Worm (Caenorhabditis elegans) whole organism, L3 larva: ENCODE measurements around the gene T03F6.10.
A peak's percentile ranks its signal among the peaks of the same experiment; 100 is the strongest.

ENCODE experiments used
- R02D3.7 ChIP-seq: fragments of 150-350 bp; optimal IDR thresholded peaks from 2 replicates; lab custom pipeline; 2014; ENCODE audit warnings: missing biosample characterization, missing genetic modification characterization
- aly-2 ChIP-seq: fragments of 150-350 bp; optimal IDR thresholded peaks from 2 replicates; lab custom pipeline; 2014; ENCODE audit warnings: missing biosample characterization, missing genetic modification characterization
- ama-1 ChIP-seq: fragments of 150-350 bp; optimal IDR thresholded peaks from 2 replicates; lab custom pipeline; 2018
- daf-12 ChIP-seq: fragments of 150-350 bp; optimal IDR thresholded peaks from 2 replicates; lab custom pipeline; 2014; ENCODE audit warnings: missing biosample characterization, missing genetic modification reagents, missing genetic modification characterization
- egl-27 ChIP-seq: sonication (generic microtip); optimal IDR thresholded peaks from 4 replicates; lab custom pipeline; 2017; ENCODE audit warnings: missing biosample characterization, missing genetic modification reagents, missing genetic modification characterization
- elt-2 ChIP-seq: sonication (generic microtip); optimal IDR thresholded peaks from 2 replicates; lab custom pipeline; 2016; ENCODE audit warnings: missing genetic modification reagents, mild to moderate bottlenecking, missing genetic modification characterization, missing compliant biosample characterization
- eor-1 ChIP-seq, 2 experiments: fragments of 150-350 bp; optimal IDR thresholded peaks; 2 replicates each; lab custom pipeline; 2014 to 2018; ENCODE audit warnings: missing biosample characterization in 2 of 2, missing genetic modification characterization in 2 of 2
- fkh-2 ChIP-seq: fragments of 150-350 bp; optimal IDR thresholded peaks from 2 replicates; lab custom pipeline; 2014; ENCODE audit warnings: missing biosample characterization, missing genetic modification reagents, missing genetic modification characterization
- hmg-11 ChIP-seq: sonication (generic microtip); optimal IDR thresholded peaks from 2 replicates; lab custom pipeline; 2016; ENCODE audit warnings: missing genetic modification characterization, missing compliant biosample characterization
- jun-1 ChIP-seq: fragments of 150-350 bp; optimal IDR thresholded peaks from 2 replicates; lab custom pipeline; 2014; ENCODE audit warnings: missing biosample characterization, missing genetic modification reagents, missing genetic modification characterization
- lin-15B ChIP-seq: fragments of 150-350 bp; optimal IDR thresholded peaks from 2 replicates; lab custom pipeline; 2014; ENCODE audit warnings: missing biosample characterization, missing genetic modification characterization
- mdl-1 ChIP-seq: fragments of 150-350 bp; optimal IDR thresholded peaks from 2 replicates; lab custom pipeline; 2014; ENCODE audit warnings: missing biosample characterization, missing genetic modification characterization
- mml-1 ChIP-seq: fragments of 150-350 bp; sonication (generic microtip); optimal IDR thresholded peaks from 3 replicates; lab custom pipeline; 2014; ENCODE audit warnings: missing biosample characterization, missing genetic modification characterization
- nfya-1 ChIP-seq: sonication (generic microtip); optimal IDR thresholded peaks from 2 replicates; lab custom pipeline; 2017; ENCODE audit warnings: missing genetic modification characterization, mild to moderate bottlenecking, missing compliant biosample characterization, antibody characterized with exemption, moderate library complexity; ENCODE audit not compliant: insufficient read depth
- nhr-28 ChIP-seq: fragments of 150-350 bp; optimal IDR thresholded peaks from 2 replicates; lab custom pipeline; 2014; ENCODE audit warnings: missing biosample characterization, missing genetic modification characterization
- nhr-77 ChIP-seq: fragments of 150-350 bp; optimal IDR thresholded peaks from 2 replicates; lab custom pipeline; 2014; ENCODE audit warnings: missing biosample characterization, missing genetic modification characterization
- skn-1 ChIP-seq: fragments of 150-350 bp; optimal IDR thresholded peaks from 2 replicates; lab custom pipeline; 2014; ENCODE audit warnings: missing biosample characterization, missing genetic modification characterization
- unc-62 ChIP-seq: fragments of 150-350 bp; sonication (generic microtip); optimal IDR thresholded peaks from 4 replicates; lab custom pipeline; 2014; ENCODE audit warnings: missing biosample characterization, missing genetic modification reagents, missing genetic modification characterization

T03F6.10 gene

DNA sequence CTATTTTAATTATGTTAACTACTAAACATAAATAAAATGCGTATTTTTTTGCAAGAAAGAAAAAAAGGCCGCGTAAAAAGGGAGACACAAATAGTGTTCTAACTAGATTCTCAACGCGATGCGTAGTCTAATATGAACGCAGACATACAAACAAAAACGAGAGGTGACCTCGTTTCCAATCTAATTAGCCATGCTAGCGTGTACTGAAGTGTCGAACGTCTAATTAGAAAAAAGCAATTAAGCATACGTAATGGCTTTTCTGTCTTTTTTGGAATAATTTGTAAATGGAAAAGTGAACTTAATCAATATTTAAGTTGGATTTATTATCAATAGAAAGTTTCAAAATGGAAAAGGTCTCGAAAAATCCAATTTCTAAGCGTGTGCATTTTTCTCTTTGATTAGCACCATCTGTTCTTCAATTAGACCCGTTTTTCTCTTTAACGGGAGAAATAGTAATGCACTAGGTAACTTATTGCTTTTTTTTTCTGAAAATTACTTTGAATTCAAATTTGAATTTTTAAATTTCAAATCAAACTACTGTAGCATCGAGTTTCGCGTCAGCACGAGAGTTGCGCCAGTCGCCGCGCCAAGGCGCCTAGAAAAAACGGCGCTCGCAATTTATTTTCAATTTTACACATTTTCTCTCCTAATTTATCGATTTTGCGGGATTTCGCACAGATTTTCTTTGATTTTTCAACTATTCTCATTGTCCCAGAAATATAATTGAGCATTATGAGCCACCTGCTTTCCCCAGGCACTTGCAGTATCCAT lies 37.5 kb downstream of the T03F6.10 start:
- no peak for TF ChIP-seq fkh-2 (tag; lab: Kevin White, UChicago)
- peak; percentile 9 for TF ChIP-seq lin-15B (tag; lab: Kevin White, UChicago)
- peak; percentile 23 for TF ChIP-seq hmg-11 (tag; lab: Kevin White, UChicago)
- peak; percentile 42 for TF ChIP-seq nfya-1 (tag; lab: Kevin White, UChicago)
- TF ChIP-seq elt-2 (tag; lab: Kevin White, UChicago) = peak; percentile 10
- no peak for TF ChIP-seq mdl-1 (tag; lab: Kevin White, UChicago)

DNA sequence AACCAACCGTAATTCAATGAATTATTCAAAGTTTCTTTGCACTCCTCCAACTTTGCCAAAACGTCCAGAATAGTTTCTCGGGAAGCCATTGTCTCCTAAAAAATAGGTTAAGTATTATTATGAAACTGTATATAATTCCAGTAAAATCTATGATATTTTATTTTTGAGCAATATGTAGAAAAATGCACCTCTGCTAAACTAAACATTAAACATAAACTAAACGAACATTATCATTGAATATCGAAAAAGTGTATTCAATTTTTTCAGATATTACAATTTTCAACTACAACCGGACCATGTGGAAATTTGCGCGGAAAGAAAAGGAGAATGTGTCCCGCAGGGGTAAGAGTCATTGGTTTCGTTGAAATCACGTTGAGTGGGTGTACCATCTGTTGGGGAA lies 38.5 kb downstream of the T03F6.10 start, which contains the start of gene F53A2.3:
Gene F53A2.3 (minus strand): TSS at position 101 of the 400 bp plus-strand sequence.
- TF ChIP-seq unc-62 (no peak), egl-27 (no peak), R02D3.7 (tag; lab: Kevin White, UChicago) (no peak)

DNA sequence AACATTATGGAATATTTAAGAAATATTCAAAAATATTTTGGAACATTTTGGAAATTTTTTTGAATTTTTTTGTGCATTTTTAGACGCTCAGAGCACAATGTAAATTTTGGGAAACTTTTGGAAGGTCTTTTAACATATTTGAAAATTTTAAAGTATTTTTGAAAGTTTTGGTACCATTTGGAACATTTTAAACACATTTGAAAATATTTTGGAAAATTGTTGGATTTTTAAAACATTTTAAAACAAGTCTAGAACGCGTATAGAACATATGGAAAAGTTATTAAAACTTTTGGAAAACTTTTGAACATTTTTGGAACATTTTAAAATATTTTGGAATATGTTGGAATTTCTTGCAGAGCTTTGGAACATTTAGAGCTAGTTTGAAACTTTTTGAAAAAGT lies 44.4 kb downstream of the T03F6.10 start, which contains the start of gene sdz-20:
Gene sdz-20 (plus strand): TSS at position 301 of the 400 bp plus-strand sequence.
- no peak for TF ChIP-seq skn-1 (tag; lab: Kevin White, UChicago)
- no peak for TF ChIP-seq elt-2 (tag; lab: Kevin White, UChicago)
- no peak for TF ChIP-seq nhr-28 (tag; lab: Kevin White, UChicago)
- TF ChIP-seq nhr-77 (tag; lab: Kevin White, UChicago) = no peak
- TF ChIP-seq eor-1 (tag; optimal IDR thresholded peaks at IDR 0.05; lab: Kevin White, UChicago) = no peak
- TF ChIP-seq daf-12 = no peak
- no peak for TF ChIP-seq mdl-1 (tag; lab: Kevin White, UChicago)
- no peak for TF ChIP-seq aly-2 (tag; lab: Kevin White, UChicago)
- no peak for TF ChIP-seq mml-1 (tag; lab: Kevin White, UChicago)

DNA sequence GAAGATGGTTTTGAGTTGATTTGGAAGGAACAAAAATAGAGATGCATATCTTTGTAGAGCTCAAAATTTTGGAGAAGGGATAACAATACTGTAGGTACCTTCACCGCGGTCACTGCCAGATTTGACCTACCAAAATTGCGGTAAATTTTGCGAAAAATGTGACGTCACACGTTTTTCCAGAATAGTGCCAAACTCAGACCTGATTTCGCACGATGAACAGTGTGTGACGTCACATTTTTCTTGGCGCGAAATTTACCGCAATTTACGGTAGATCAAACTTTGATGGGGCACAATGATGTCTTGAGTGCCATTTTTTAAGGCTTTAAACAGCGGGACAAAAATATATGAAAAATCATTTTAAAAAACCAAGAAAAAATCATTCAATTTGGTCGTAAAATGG lies 49.2 kb downstream of the T03F6.10 start:
- TF ChIP-seq ama-1 (lab: Kevin White, UChicago) = no peak
- TF ChIP-seq jun-1 (tag; lab: Kevin White, UChicago) = no peak
- TF ChIP-seq, all 47 proteins: peak for 0
